Fruit fly (Drosophila melanogaster) whole organism, embryonic: Measurements from ENCODE around the gene Nagk.

ENCODE experiments used
- Abd-B ChIP-seq: fragments of 200-800 bp; sonication (Bioruptor generic); optimal IDR thresholded peaks from 2 replicates; lab custom pipeline; 2018; ENCODE audit warnings: missing biosample characterization, mild to moderate bottlenecking, missing genetic modification characterization, moderate library complexity
- Asciz ChIP-seq: fragments of 200-800 bp; sonication (Bioruptor generic); optimal IDR thresholded peaks from 2 replicates; lab custom pipeline; 2017; ENCODE audit warnings: missing biosample characterization, mild to moderate bottlenecking, missing genetic modification characterization, missing genetic modification reagents
- B-H2 ChIP-seq: fragments of 200-800 bp; sonication (Bioruptor generic); optimal IDR thresholded peaks from 2 replicates; lab custom pipeline; 2018; ENCODE audit warnings: missing biosample characterization, mild to moderate bottlenecking, missing genetic modification characterization
- CG10209 ChIP-seq: fragments of 200-800 bp; sonication (Bioruptor generic); optimal IDR thresholded peaks from 3 replicates; lab custom pipeline; 2017; ENCODE audit warnings: missing biosample characterization, mild to moderate bottlenecking, missing genetic modification characterization, missing genetic modification reagents
- CG1024 ChIP-seq: fragments of 200-800 bp; sonication (Bioruptor generic); IDR thresholded peaks from 2 replicates; pipeline ENCODE4 v1.3.6; 2022; ENCODE audit warnings: missing biosample characterization, missing genetic modification characterization
- CG10431 ChIP-seq: fragments of 200-800 bp; sonication (Bioruptor generic); optimal IDR thresholded peaks from 3 replicates; lab custom pipeline; 2018; ENCODE audit warnings: missing biosample characterization, mild to moderate bottlenecking, missing genetic modification characterization
- CG11504 ChIP-seq: fragments of 200-800 bp; sonication (Bioruptor generic); optimal IDR thresholded peaks from 3 replicates; lab custom pipeline; 2019; ENCODE audit warnings: missing biosample characterization, mild to moderate bottlenecking, missing genetic modification characterization, moderate library complexity
- CG11695 ChIP-seq: fragments of 200-800 bp; sonication (Bioruptor generic); IDR thresholded peaks from 3 replicates; pipeline ENCODE4 v1.3.6; 2022; ENCODE audit warnings: missing biosample characterization, missing genetic modification characterization
- CG12071 ChIP-seq: fragments of 200-800 bp; sonication (Bioruptor generic); optimal IDR thresholded peaks from 3 replicates; lab custom pipeline; 2018; ENCODE audit warnings: missing biosample characterization, mild to moderate bottlenecking, missing genetic modification characterization
- CG12942 ChIP-seq: fragments of 200-800 bp; sonication (Bioruptor generic); optimal IDR thresholded peaks from 3 replicates; lab custom pipeline; 2016; ENCODE audit warnings: missing biosample characterization, missing genetic modification characterization
- CG14441 ChIP-seq: fragments of 200-800 bp; sonication (Bioruptor generic); IDR thresholded peaks from 2 replicates; pipeline ENCODE4 v1.3.6; 2022; ENCODE audit warnings: missing biosample characterization, missing genetic modification characterization
- CG14667 ChIP-seq: fragments of 200-800 bp; sonication (Bioruptor generic); IDR thresholded peaks from 2 replicates; pipeline ENCODE4 v1.3.6; 2022; ENCODE audit warnings: missing biosample characterization, missing genetic modification characterization
- CG15073 ChIP-seq: fragments of 200-800 bp; sonication (Bioruptor generic); optimal IDR thresholded peaks from 2 replicates; lab custom pipeline; 2016; ENCODE audit warnings: missing biosample characterization, missing genetic modification characterization
- CG1603 ChIP-seq: fragments of 200-800 bp; sonication (Bioruptor generic); optimal IDR thresholded peaks from 2 replicates; lab custom pipeline; 2019; ENCODE audit warnings: missing biosample characterization, mild to moderate bottlenecking, missing genetic modification characterization, moderate library complexity
- CG17359 ChIP-seq: fragments of 200-800 bp; sonication (Bioruptor generic); optimal IDR thresholded peaks from 3 replicates; lab custom pipeline; 2018; ENCODE audit warnings: missing biosample characterization, mild to moderate bottlenecking, missing genetic modification characterization, moderate library complexity
- CG1792 ChIP-seq: fragments of 200-800 bp; sonication (Bioruptor generic); optimal IDR thresholded peaks from 2 replicates; lab custom pipeline; 2016; ENCODE audit warnings: missing biosample characterization, missing genetic modification characterization
- CG18476 ChIP-seq: fragments of 200-800 bp; sonication (Bioruptor generic); optimal IDR thresholded peaks from 2 replicates; lab custom pipeline; 2016; ENCODE audit warnings: missing biosample characterization, mild to moderate bottlenecking, missing genetic modification characterization
- CG2129 ChIP-seq: fragments of 200-800 bp; sonication (Bioruptor generic); IDR thresholded peaks from 2 replicates; pipeline ENCODE4 v1.3.6; 2022; ENCODE audit warnings: missing biosample characterization, missing genetic modification characterization; ENCODE audit not compliant: partially characterized antibody
- CG34224 ChIP-seq: fragments of 200-800 bp; sonication (Bioruptor generic); IDR thresholded peaks from 3 replicates; pipeline ENCODE4 v1.3.6; 2022; ENCODE audit warnings: missing biosample characterization, missing genetic modification characterization; ENCODE audit not compliant: partially characterized antibody
- CG3995 ChIP-seq: fragments of 200-800 bp; sonication (Bioruptor generic); optimal IDR thresholded peaks from 3 replicates; lab custom pipeline; 2016; ENCODE audit warnings: missing biosample characterization, missing genetic modification characterization
- CG5245 ChIP-seq: fragments of 200-800 bp; sonication (Bioruptor generic); optimal IDR thresholded peaks from 3 replicates; lab custom pipeline; 2016; ENCODE audit warnings: missing biosample characterization, missing genetic modification characterization
- CG6854 ChIP-seq: fragments of 200-800 bp; sonication (Bioruptor generic); optimal IDR thresholded peaks from 3 replicates; lab custom pipeline; 2017; ENCODE audit warnings: missing biosample characterization, mild to moderate bottlenecking, missing genetic modification characterization
- CG7357 ChIP-seq: fragments of 200-800 bp; sonication (Bioruptor generic); IDR thresholded peaks from 3 replicates; pipeline ENCODE4 v1.3.6; 2022; ENCODE audit warnings: missing biosample characterization, missing genetic modification characterization
- CG7786 ChIP-seq: fragments of 200-800 bp; sonication (Bioruptor generic); optimal IDR thresholded peaks from 2 replicates; lab custom pipeline; 2016; ENCODE audit warnings: missing biosample characterization, missing genetic modification characterization
- CG8089 ChIP-seq: fragments of 200-800 bp; sonication (Bioruptor generic); optimal IDR thresholded peaks from 3 replicates; lab custom pipeline; 2016; ENCODE audit warnings: missing biosample characterization, missing genetic modification characterization
- CHES-1-like ChIP-seq: fragments of 200-800 bp; sonication (Bioruptor generic); optimal IDR thresholded peaks from 2 replicates; lab custom pipeline; 2016; ENCODE audit warnings: missing biosample characterization, missing genetic modification characterization
- HmgD ChIP-seq: fragments of 200-800 bp; sonication (Bioruptor generic); optimal IDR thresholded peaks from 3 replicates; lab custom pipeline; 2016; ENCODE audit warnings: missing biosample characterization, missing genetic modification characterization
- Hmr ChIP-seq: fragments of 200-800 bp; sonication (Bioruptor generic); optimal IDR thresholded peaks from 3 replicates; lab custom pipeline; 2017; ENCODE audit warnings: mild to moderate bottlenecking, missing biosample characterization, missing genetic modification reagents, missing genetic modification characterization
- Hr51 ChIP-seq, 2 experiments: fragments of 200-800 bp; sonication (Bioruptor generic); optimal IDR thresholded peaks; 2 replicates in 1 of 2; 3 replicates in 1 of 2; lab custom pipeline; 2016 to 2018; ENCODE audit warnings: missing biosample characterization in 2 of 2, missing genetic modification characterization in 2 of 2, mild to moderate bottlenecking in 1 of 2, moderate library complexity in 1 of 2
- Lhr ChIP-seq: fragments of 200-800 bp; sonication (Bioruptor generic); optimal IDR thresholded peaks from 3 replicates; lab custom pipeline; 2017; ENCODE audit warnings: mild to moderate bottlenecking, missing biosample characterization, missing genetic modification reagents, missing genetic modification characterization
- Lpt ChIP-seq: fragments of >200 bp; optimal IDR thresholded peaks from 2 replicates; lab custom pipeline; 2018; ENCODE audit warnings: missing biosample characterization, missing genetic modification characterization
- Optix ChIP-seq: fragments of 200-800 bp; sonication (Bioruptor generic); IDR thresholded peaks from 3 replicates; pipeline ENCODE4 v1.3.6; 2022; ENCODE audit warnings: missing biosample characterization, missing genetic modification characterization
- TFAM ChIP-seq: fragments of 200-800 bp; sonication (Bioruptor generic); optimal IDR thresholded peaks from 2 replicates; lab custom pipeline; 2017; ENCODE audit warnings: missing biosample characterization, missing genetic modification characterization, inconsistent platforms
- Xbp1 ChIP-seq: fragments of 200-800 bp; sonication (Bioruptor generic); optimal IDR thresholded peaks from 3 replicates; lab custom pipeline; 2016; ENCODE audit warnings: missing biosample characterization, mild to moderate bottlenecking, missing genetic modification characterization
- az2 ChIP-seq: fragments of 200-800 bp; sonication (Bioruptor generic); optimal IDR thresholded peaks from 3 replicates; lab custom pipeline; 2016; ENCODE audit warnings: missing biosample characterization, missing genetic modification characterization
- bab2 ChIP-seq: fragments of 200-800 bp; sonication (Bioruptor generic); optimal IDR thresholded peaks from 2 replicates; lab custom pipeline; 2016; ENCODE audit warnings: missing biosample characterization, missing genetic modification characterization
- bcd ChIP-seq: fragments of 200-800 bp; sonication (Bioruptor generic); optimal IDR thresholded peaks from 2 replicates; lab custom pipeline; 2017; ENCODE audit warnings: missing biosample characterization, mild to moderate bottlenecking, missing genetic modification characterization
- btn ChIP-seq: fragments of 200-800 bp; sonication (Bioruptor generic); optimal IDR thresholded peaks from 2 replicates; lab custom pipeline; 2016; ENCODE audit warnings: missing biosample characterization, missing genetic modification characterization
- cg ChIP-seq: fragments of 200-800 bp; sonication (Bioruptor generic); optimal IDR thresholded peaks from 3 replicates; lab custom pipeline; 2019; ENCODE audit warnings: missing biosample characterization, mild to moderate bottlenecking, missing genetic modification characterization, moderate library complexity
- dm ChIP-seq: fragments of 200-800 bp; sonication (Bioruptor generic); optimal IDR thresholded peaks from 3 replicates; lab custom pipeline; 2016; ENCODE audit warnings: missing biosample characterization, missing genetic modification characterization
- dysf ChIP-seq: fragments of 200-800 bp; sonication (Bioruptor generic); IDR thresholded peaks from 3 replicates; pipeline ENCODE4 v1.3.6; 2022; ENCODE audit warnings: missing biosample characterization, missing genetic modification characterization
- gce ChIP-seq: fragments of 200-800 bp; sonication (Bioruptor generic); IDR thresholded peaks from 3 replicates; pipeline ENCODE4 v1.3.6; 2022; ENCODE audit warnings: missing biosample characterization, missing genetic modification characterization
- luna ChIP-seq: fragments of 200-800 bp; sonication (Bioruptor generic); optimal IDR thresholded peaks from 2 replicates; lab custom pipeline; 2016; ENCODE audit warnings: missing biosample characterization, missing genetic modification characterization
- mld ChIP-seq: fragments of 200-800 bp; sonication (Bioruptor generic); IDR thresholded peaks from 3 replicates; pipeline ENCODE4 v1.3.6; 2022; ENCODE audit warnings: missing biosample characterization, missing genetic modification characterization; ENCODE audit not compliant: partially characterized antibody
- pum ChIP-seq: fragments of 200-800 bp; sonication (Bioruptor generic); optimal IDR thresholded peaks from 2 replicates; lab custom pipeline; 2016; ENCODE audit warnings: missing biosample characterization, missing genetic modification characterization
- sc ChIP-seq, 3 experiments: fragments of >200 bp in 2 of 3; fragments of 200-800 bp in 1 of 3; sonication (Bioruptor generic) in 1 of 3; optimal IDR thresholded peaks; 2 replicates in 2 of 3; 3 replicates in 1 of 3; lab custom pipeline; 2017; ENCODE audit warnings: mild to moderate bottlenecking in 1 of 3, missing biosample characterization in 1 of 3, missing genetic modification characterization in 1 of 3, missing genetic modification reagents in 1 of 3
- tgo ChIP-seq: fragments of 200-800 bp; sonication (Bioruptor generic); IDR thresholded peaks from 3 replicates; pipeline ENCODE4 v1.3.6; 2022; ENCODE audit warnings: missing biosample characterization, missing genetic modification characterization
- tna ChIP-seq: fragments of 200-800 bp; sonication (Bioruptor generic); IDR thresholded peaks from 2 replicates; pipeline ENCODE4 v1.3.6; 2022; ENCODE audit warnings: missing biosample characterization, missing genetic modification characterization; ENCODE audit not compliant: partially characterized antibody
- trh ChIP-seq: fragments of 200-800 bp; sonication (Bioruptor generic); optimal IDR thresholded peaks from 2 replicates; lab custom pipeline; 2016; ENCODE audit warnings: missing biosample characterization, missing genetic modification characterization
- wor ChIP-seq: fragments of 200-800 bp; sonication (Bioruptor generic); IDR thresholded peaks from 2 replicates; pipeline ENCODE4 v1.3.6; 2022; ENCODE audit warnings: missing biosample characterization, missing genetic modification characterization

The Nagk gene

dm6 chr3R:15332994-15333393 is 10.1 kb downstream of the Nagk start, which contains the start of the genes Fkbp39 and Cyfip (continued):
- TF ChIP-seq dm (GFP tag; lab: Kevin White, UChicago) (peak; percentile 97), CG10209 (GFP tag; lab: Kevin White, UChicago) (no peak), CG3995 (GFP tag; lab: Kevin White, UChicago) (peak; percentile 18), HmgD (GFP tag; lab: Kevin White, UChicago) (peak; percentile 87), tgo (no peak), CG11695 (GFP tag; lab: Robert Waterston, UW) (no peak), CG14667 (no peak), CG1024 (GFP tag; lab: Robert Waterston, UW) (no peak), CG10431 (GFP tag; lab: Kevin White, UChicago) (no peak), Xbp1 (peak; percentile 65), trh (GFP tag; lab: Kevin White, UChicago) (no peak), bcd (GFP tag; lab: Kevin White, UChicago) (no peak), CG18476 (GFP tag; lab: Kevin White, UChicago) (no peak), Lhr (GFP tag; lab: Kevin White, UChicago) (peak; percentile 94), CG34224 (peak; percentile 82), Hr51 (GFP tag; optimal IDR thresholded peaks at IDR 0.05; lab: Kevin White, UChicago) (peak in 1 of 2 experiments; percentile 48), B-H2 (GFP tag; lab: Kevin White, UChicago) (peak; percentile 77), Optix (peak; percentile 55; the same call in 1 of the 3 replicates), CG12942 (GFP tag; lab: Kevin White, UChicago) (peak; percentile 8), CG1792 (GFP tag; lab: Kevin White, UChicago) (peak; percentile 22), sc (optimal IDR thresholded peaks at IDR 0.05; lab: Kevin White, UChicago) (no peak), sc (GFP tag; optimal IDR thresholded peaks at IDR 0.05; lab: Kevin White, UChicago) (no peak), pum (GFP tag; lab: Kevin White, UChicago) (peak; percentile 32), CG5245 (GFP tag; lab: Kevin White, UChicago) (no peak), cg (peak; percentile 47), bab2 (peak; percentile 29), wor (no peak), CG7357 (no peak), dysf (GFP tag; lab: Robert Waterston, UW) (0 out of 3 replicates have a peak, but pooled peaks have one; percentile 21), CG6854 (GFP tag; lab: Kevin White, UChicago) (no peak), CG7786 (peak; percentile 34), Lpt (GFP tag; lab: Kevin White, UChicago) (no peak), CG12071 (GFP tag; lab: Kevin White, UChicago) (no peak), btn (no peak), Hmr (GFP tag; lab: Kevin White, UChicago) (peak; percentile 78), Asciz (no peak), CG17359 (tag; lab: Kevin White, UChicago) (peak; percentile 21), luna (peak; percentile 7), TFAM (GFP tag; lab: Kevin White, UChicago) (no peak), az2 (GFP tag; lab: Kevin White, UChicago) (peak; percentile 6), CG14441 (GFP tag; lab: Robert Waterston, UW) (no peak), tna (GFP tag; lab: Robert Waterston, UW) (0 out of 2 replicates have a peak, but pooled peaks have one; percentile 34), CG1603 (tag; lab: Kevin White, UChicago) (peak; percentile 93), CHES-1-like (GFP tag; lab: Kevin White, UChicago) (peak; percentile 92), CG11504 (tag; lab: Kevin White, UChicago) (no peak), gce (GFP tag; lab: Robert Waterston, UW) (no peak), Abd-B (GFP tag; lab: Kevin White, UChicago) (peak; percentile 48), CG2129 (GFP tag; lab: Robert Waterston, UW) (no peak), mld (peak; percentile 40; the same call in 1 of the 3 replicates), CG15073 (GFP tag; lab: Kevin White, UChicago) (no peak), CG8089 (GFP tag; lab: Kevin White, UChicago) (no peak)
